Worm (Caenorhabditis elegans): ENCODE results near the gene srg-53.

- TF ChIP-seq repo-1 (tag; optimal IDR thresholded peaks at IDR 0.05) = no peak
- TF ChIP-seq attf-5 (GFP tag; optimal IDR thresholded peaks at IDR 0.05) = no peak
- TF ChIP-seq zim-3 (tag; optimal IDR thresholded peaks at IDR 0.05) = no peak
- TF ChIP-seq hmg-1.2 (GFP tag; IDR thresholded peaks at IDR 0.05) = no peak
- TF ChIP-seq ama-1 (optimal IDR thresholded peaks at IDR 0.05) = no peak
- no peak for TF ChIP-seq ama-1 (GFP tag; optimal IDR thresholded peaks at IDR 0.05)
- TF ChIP-seq chd-7 (tag; optimal IDR thresholded peaks at IDR 0.05) = no peak
- no peak for TF ChIP-seq F22D6.2 (tag; optimal IDR thresholded peaks at IDR 0.05)
- TF ChIP-seq gei-17 (GFP tag; optimal IDR thresholded peaks at IDR 0.05) = no peak
- no peak for TF ChIP-seq snpc-4 (GFP tag; optimal IDR thresholded peaks at IDR 0.05)
- no peak for TF ChIP-seq snpc-4 (tag; optimal IDR thresholded peaks at IDR 0.05)
- no peak for TF ChIP-seq ceh-27 (GFP tag; optimal IDR thresholded peaks at IDR 0.05)
- no peak for TF ChIP-seq akir-1 (GFP tag; optimal IDR thresholded peaks at IDR 0.05)
- no peak for TF ChIP-seq unc-62 (GFP tag; optimal IDR thresholded peaks at IDR 0.05)
- TF ChIP-seq ceh-79 (tag; optimal IDR thresholded peaks at IDR 0.05) = no peak
- no peak for TF ChIP-seq D2030.7 (GFP tag; IDR thresholded peaks at IDR 0.05)
These were observed 32.2 kb downstream of the srg-53 start, which contains the start of gene adh-5 for ce11 chrV:911474-911873.
